Worm (Caenorhabditis elegans): ENCODE data around the gene ceh-13.
"Not testable (repeated sequence)": the region's sequence is repeated elsewhere in the genome, so short reads cannot be mapped to it uniquely, and the experiment has no call there.

Gene ceh-13

DNA sequence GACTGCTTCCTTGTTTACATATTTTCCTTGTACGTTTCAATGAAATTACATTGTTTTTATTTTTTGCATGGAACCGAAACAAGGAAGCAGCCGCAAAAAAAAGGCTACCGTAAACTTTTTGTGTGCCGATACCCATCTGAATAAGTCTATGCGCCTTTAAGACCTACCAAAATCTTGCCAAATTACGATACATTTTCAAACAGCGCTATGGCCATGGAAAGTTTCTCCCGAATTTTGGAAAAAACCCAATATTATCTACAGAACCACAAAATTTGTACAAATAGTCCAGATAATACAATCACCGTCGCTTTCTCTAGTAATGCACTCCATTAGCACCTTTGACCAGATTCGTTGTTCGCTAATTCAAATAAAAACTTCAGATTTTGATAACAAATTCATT, 16.3 kb downstream of the ceh-13 start:
- TF ChIP-seq ref-1 (GFP tag; conservative IDR thresholded peaks at IDR 0.05): no peak
- no peak for TF ChIP-seq klf-2 (GFP tag; conservative IDR thresholded peaks at IDR 0.05)
- TF ChIP-seq cog-1 (tag; optimal IDR thresholded peaks at IDR 0.05): no peak
- TF ChIP-seq med-1 (GFP tag; optimal IDR thresholded peaks at IDR 0.05; ENCODE audit: insufficient read depth): no peak
- no peak for TF ChIP-seq ztf-23 (GFP tag; IDR thresholded peaks at IDR 0.05)
- no peak for TF ChIP-seq tab-1 (GFP tag; IDR thresholded peaks at IDR 0.05)
- no peak for TF ChIP-seq ztf-29 (GFP tag; IDR thresholded peaks at IDR 0.05)
- no peak for TF ChIP-seq flt-1 (GFP tag; IDR thresholded peaks at IDR 0.05)
- TF ChIP-seq T22C8.4 (GFP tag; IDR thresholded peaks at IDR 0.05): no peak

DNA sequence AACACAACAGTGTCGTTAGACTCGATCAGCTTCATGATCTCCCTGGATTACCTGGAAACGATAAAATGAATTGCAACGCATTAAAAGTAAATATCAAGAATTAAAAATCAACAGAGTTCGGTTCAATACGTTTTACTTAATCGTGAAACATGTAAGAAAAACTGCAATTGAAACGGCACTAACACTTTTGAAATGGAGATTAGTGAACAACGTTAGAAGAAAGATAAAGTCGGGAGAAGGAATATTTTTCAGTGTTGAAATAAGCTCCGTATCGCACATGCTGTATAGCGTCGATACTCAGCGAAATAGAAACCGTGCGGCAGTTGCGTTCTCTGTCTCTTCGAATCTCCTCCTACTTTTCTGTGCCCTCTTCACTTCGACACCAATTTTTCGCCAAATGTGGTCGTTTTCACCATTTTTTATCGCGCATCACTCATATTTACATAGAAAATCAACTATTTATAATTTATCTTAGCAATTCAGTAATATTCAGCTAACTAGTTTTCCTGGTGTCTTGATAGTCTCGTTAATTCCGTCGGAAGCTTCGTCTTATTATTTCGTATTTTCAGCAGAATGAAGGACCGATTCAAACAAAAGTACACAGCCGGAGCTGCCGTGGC, 17.4 kb downstream of the ceh-13 start, which contains the start of the genes rpl-9 and lpd-7:
Gene rpl-9 (minus strand): TSS at position 51 of the 620 bp plus-strand sequence.
Gene lpd-7 (plus strand): TSS at position 570 of the 620 bp plus-strand sequence.
- TF ChIP-seq cog-1 (tag; optimal IDR thresholded peaks at IDR 0.05) (peak; percentile 17), T22C8.4 (GFP tag; IDR thresholded peaks at IDR 0.05) (no peak), klf-2 (GFP tag; conservative IDR thresholded peaks at IDR 0.05) (no peak), ztf-23 (GFP tag; IDR thresholded peaks at IDR 0.05) (no peak), ztf-29 (GFP tag; IDR thresholded peaks at IDR 0.05) (no peak), flt-1 (GFP tag; IDR thresholded peaks at IDR 0.05) (0 out of 2 replicates have a peak, but pooled peaks have one; percentile 61), tab-1 (GFP tag; IDR thresholded peaks at IDR 0.05) (no peak), ref-1 (GFP tag; conservative IDR thresholded peaks at IDR 0.05) (no peak)

DNA sequence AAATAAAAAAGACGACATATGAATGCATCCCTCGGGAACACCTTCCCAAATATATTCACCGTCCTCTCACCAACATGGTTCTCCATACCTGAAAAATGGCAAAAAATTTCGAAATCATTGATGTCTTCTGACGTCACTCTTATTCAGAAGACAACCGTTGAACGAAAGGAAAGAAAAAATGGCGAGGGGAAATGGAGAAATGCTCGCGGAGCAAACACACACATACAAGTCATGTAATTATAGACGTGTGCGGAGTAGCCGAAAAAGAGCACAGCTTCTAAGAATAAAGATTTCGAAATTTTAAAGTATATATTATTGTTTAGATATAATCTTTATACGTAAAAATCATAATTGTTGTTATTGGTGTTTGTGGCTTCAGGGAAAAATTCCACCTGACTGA, 23.9 kb downstream of the ceh-13 start, which contains the start of gene mfsd-6:
Gene mfsd-6 (minus strand): TSS at position 88 of the 400 bp plus-strand sequence.
- TF ChIP-seq klf-2 (GFP tag; conservative IDR thresholded peaks at IDR 0.05) (no peak), ref-1 (GFP tag; conservative IDR thresholded peaks at IDR 0.05) (no peak), cog-1 (tag; optimal IDR thresholded peaks at IDR 0.05) (no peak), tab-1 (GFP tag; IDR thresholded peaks at IDR 0.05) (no peak), ztf-23 (GFP tag; IDR thresholded peaks at IDR 0.05) (no peak), ztf-29 (GFP tag; IDR thresholded peaks at IDR 0.05) (no peak), flt-1 (GFP tag; IDR thresholded peaks at IDR 0.05) (no peak), T22C8.4 (GFP tag; IDR thresholded peaks at IDR 0.05) (no peak), med-1 (GFP tag; optimal IDR thresholded peaks at IDR 0.05; ENCODE audit: insufficient read depth) (no peak)

DNA sequence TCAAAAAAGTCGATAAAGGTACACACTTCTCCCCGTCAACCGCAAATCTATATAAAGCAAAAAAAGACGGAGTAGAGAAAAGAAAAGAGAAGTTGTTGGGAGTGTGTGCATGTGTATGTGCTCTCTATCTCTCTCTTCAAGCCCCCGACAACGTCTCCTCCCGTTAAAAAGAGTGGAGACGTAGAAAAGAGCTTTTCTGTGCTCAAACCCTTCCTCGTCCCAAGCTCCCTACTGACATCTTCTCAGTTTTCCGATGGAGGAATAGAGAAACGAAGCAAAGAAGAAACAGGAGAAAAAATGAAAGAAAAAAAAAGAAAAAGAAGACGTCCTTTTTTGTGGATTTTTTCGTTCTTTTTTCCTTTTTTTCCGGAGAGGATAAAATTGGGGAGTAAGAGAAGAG, 25.1 kb downstream of the ceh-13 start:
- no peak for TF ChIP-seq flt-1 (GFP tag; IDR thresholded peaks at IDR 0.05)
- TF ChIP-seq tab-1 (GFP tag; IDR thresholded peaks at IDR 0.05): no peak
- no peak for TF ChIP-seq ref-1 (GFP tag; conservative IDR thresholded peaks at IDR 0.05)
- no peak for TF ChIP-seq T22C8.4 (GFP tag; IDR thresholded peaks at IDR 0.05)
- TF ChIP-seq ztf-29 (GFP tag; IDR thresholded peaks at IDR 0.05): no peak
- TF ChIP-seq klf-2 (GFP tag; conservative IDR thresholded peaks at IDR 0.05): no peak
- TF ChIP-seq med-1 (GFP tag; optimal IDR thresholded peaks at IDR 0.05; ENCODE audit: insufficient read depth): no peak
- no peak for TF ChIP-seq cog-1 (tag; optimal IDR thresholded peaks at IDR 0.05)
- TF ChIP-seq ztf-23 (GFP tag; IDR thresholded peaks at IDR 0.05): no peak

DNA sequence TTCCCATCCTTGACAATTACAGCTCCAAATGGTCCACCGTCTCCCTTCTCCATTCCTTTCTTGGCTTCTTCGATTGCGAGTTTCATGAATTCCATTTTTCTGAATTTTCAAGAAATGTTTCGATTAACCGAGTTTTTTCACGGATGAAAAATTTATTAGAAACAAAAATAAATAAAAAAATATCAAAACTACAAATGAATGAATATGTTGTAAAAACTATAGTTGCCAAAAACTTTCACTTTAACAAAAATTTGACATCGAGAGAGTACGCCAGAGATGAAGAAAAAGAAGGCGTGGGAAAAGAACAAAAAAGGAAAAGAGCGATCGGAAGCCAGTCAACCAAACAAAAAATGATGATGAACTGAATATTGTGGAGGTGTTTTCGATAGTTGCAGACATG, 27.4 kb downstream of the ceh-13 start, which contains the start of gene R13A5.10:
Gene R13A5.10 (minus strand): TSS at position 101 of the 400 bp plus-strand sequence.
- TF ChIP-seq ref-1 (GFP tag; conservative IDR thresholded peaks at IDR 0.05): no peak
- TF ChIP-seq ztf-29 (GFP tag; IDR thresholded peaks at IDR 0.05): no peak
- no peak for TF ChIP-seq klf-2 (GFP tag; conservative IDR thresholded peaks at IDR 0.05)
- TF ChIP-seq T22C8.4 (GFP tag; IDR thresholded peaks at IDR 0.05): no peak
- no peak for TF ChIP-seq tab-1 (GFP tag; IDR thresholded peaks at IDR 0.05)
- no peak for TF ChIP-seq cog-1 (tag; optimal IDR thresholded peaks at IDR 0.05)
- TF ChIP-seq ztf-23 (GFP tag; IDR thresholded peaks at IDR 0.05): no peak
- no peak for TF ChIP-seq med-1 (GFP tag; optimal IDR thresholded peaks at IDR 0.05; ENCODE audit: insufficient read depth)
- TF ChIP-seq flt-1 (GFP tag; IDR thresholded peaks at IDR 0.05): no peak

DNA sequence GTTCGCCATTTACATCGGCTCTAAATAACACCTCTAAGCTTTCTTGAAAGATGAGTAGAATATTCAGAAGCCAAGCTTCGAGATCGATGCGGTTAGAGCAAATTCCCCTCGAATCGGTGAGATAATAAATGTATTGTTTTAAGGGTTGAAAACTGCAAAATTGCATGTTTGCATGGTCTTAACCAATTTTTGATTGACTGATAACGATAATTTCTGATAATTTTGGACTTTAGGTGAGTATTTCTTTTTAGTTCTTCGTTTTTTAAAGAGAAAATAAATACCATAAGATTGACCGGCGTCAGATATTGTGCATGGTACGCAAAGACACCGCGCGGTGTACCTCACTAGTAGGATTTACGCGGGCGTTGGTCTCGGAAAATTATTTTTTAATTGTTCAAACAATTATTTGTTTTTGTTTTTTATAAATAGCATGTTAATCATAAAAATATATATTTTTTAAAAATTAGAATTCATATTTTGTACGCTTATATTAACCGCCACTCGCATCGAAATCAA, 28.7 kb downstream of the ceh-13 start, which contains the start of gene cup-5:
Gene cup-5 (plus strand): TSS at position 51 of the 516 bp plus-strand sequence.
- TF ChIP-seq ztf-23 (GFP tag; IDR thresholded peaks at IDR 0.05) (no peak), flt-1 (GFP tag; IDR thresholded peaks at IDR 0.05) (0 out of 2 replicates have a peak, but pooled peaks have one; percentile 50)

DNA sequence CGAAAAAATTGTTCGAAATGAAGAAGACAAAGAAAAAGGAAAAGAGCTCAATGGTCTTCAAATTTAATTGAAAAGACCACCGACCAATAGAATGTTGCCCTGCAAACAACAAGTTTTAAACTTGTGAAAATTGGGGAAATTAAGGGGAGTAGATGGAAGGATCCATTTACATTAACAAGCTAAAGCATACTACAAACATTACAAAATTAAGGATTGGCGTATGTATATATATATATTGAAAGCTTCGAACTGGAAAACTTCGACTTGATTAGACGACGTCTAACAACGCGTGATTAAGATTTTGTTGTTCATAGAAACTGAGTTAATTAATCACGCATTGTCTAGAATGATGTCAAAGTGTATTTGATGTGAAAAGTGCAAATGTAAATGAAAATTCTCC, 32.8 kb downstream of the ceh-13 start, which contains the start of gene R13A5.15:
Gene R13A5.15 (minus strand): TSS at position 101 of the 400 bp plus-strand sequence.
- TF ChIP-seq ref-1 (GFP tag; conservative IDR thresholded peaks at IDR 0.05) (no peak), med-1 (GFP tag; optimal IDR thresholded peaks at IDR 0.05; ENCODE audit: insufficient read depth) (no peak), ztf-23 (GFP tag; IDR thresholded peaks at IDR 0.05) (no peak), tab-1 (GFP tag; IDR thresholded peaks at IDR 0.05) (no peak), T22C8.4 (GFP tag; IDR thresholded peaks at IDR 0.05) (no peak), klf-2 (GFP tag; conservative IDR thresholded peaks at IDR 0.05) (no peak), cog-1 (tag; optimal IDR thresholded peaks at IDR 0.05) (no peak), ztf-29 (GFP tag; IDR thresholded peaks at IDR 0.05) (no peak), flt-1 (GFP tag; IDR thresholded peaks at IDR 0.05) (no peak)

DNA sequence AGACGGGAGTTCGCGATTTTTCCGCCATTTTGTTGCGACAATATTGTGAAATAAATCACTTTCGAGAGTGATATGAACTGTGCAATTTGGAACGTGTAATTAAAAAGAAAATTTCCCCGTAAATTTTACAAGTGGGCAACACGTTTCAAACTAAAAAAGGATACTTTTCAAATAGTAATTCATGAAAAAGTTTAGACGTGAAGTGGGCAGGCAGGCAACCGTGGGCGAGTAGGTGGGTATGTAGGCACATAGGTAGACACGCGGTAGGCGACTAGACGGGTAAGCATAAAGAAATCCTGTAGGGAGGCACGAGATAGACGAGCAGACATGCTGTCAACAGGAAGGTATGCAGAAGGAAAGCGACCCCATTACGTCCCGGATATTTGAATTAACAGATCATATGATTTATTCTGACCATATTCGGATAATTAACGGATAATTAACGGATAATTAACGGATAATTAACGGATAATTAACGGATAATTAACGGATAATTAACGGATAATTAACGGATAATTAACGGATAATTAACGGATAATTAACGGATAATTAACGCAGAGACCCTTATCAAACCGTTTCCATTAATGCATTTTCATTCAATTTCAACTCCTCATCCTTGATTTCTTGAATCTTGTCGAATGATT, 37.9 kb downstream of the ceh-13 start, which contains the start of gene R13A5.11:
Gene R13A5.11 (minus strand): TSS at position 51 of the 644 bp plus-strand sequence.
- TF ChIP-seq T22C8.4 (GFP tag; IDR thresholded peaks at IDR 0.05) (no peak), ztf-23 (GFP tag; IDR thresholded peaks at IDR 0.05) (no peak), klf-2 (GFP tag; conservative IDR thresholded peaks at IDR 0.05) (no peak), tab-1 (GFP tag; IDR thresholded peaks at IDR 0.05) (no peak), med-1 (GFP tag; optimal IDR thresholded peaks at IDR 0.05; ENCODE audit: insufficient read depth) (no peak), cog-1 (tag; optimal IDR thresholded peaks at IDR 0.05) (no peak), flt-1 (GFP tag; IDR thresholded peaks at IDR 0.05) (no peak), ref-1 (GFP tag; conservative IDR thresholded peaks at IDR 0.05) (no peak), ztf-29 (GFP tag; IDR thresholded peaks at IDR 0.05) (no peak)

DNA sequence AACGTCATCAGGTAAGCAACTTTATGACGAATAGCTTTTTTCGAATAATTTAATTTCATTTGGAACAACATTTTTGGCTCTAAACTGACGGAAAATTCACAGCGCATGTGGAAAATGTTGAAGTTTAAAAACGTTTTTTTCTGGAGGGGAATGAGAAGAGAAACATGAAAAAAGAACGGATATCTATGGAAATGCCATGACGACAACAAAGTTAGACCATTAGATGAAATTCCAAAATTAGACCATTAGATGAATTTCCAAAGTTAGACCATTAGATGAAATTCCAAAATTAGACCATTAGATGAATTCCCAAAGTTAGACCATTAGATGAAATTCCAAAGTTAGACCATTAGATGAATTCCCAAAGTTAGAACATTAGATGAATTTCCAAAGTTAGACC, 39.0 kb downstream of the ceh-13 start, which contains the start of gene Y80D4G.2:
Gene Y80D4G.2 (minus strand): TSS at position 101 of the 400 bp plus-strand sequence.
- TF ChIP-seq T22C8.4 (GFP tag; IDR thresholded peaks at IDR 0.05); flt-1 (GFP tag; IDR thresholded peaks at IDR 0.05); ref-1 (GFP tag; conservative IDR thresholded peaks at IDR 0.05): not testable (repeated sequence)
